Fruit fly (Drosophila melanogaster): ENCODE data around the gene sws.

sws gene

dm6 chrX:7931028-7931549 lies 36.9 kb downstream of the sws start, which contains the start of gene mahe:
Gene mahe (minus strand): TSS chrX:7931382.
- TF ChIP-seq CG8119 (GFP tag; IDR thresholded peaks at IDR 0.05) (peak; percentile 26; the same call in 1 of the 3 replicates), fd85E (GFP tag; optimal IDR thresholded peaks at IDR 0.05) (no peak), CG6808 (GFP tag; optimal IDR thresholded peaks at IDR 0.05) (no peak), lz (GFP tag; optimal IDR thresholded peaks at IDR 0.05) (no peak), CG31627 (GFP tag; optimal IDR thresholded peaks at IDR 0.05) (no peak), Gug (GFP tag; IDR thresholded peaks at IDR 0.05) (no peak), Sox14 (GFP tag; optimal IDR thresholded peaks at IDR 0.05) (peak; percentile 11), CG11294 (GFP tag; IDR thresholded peaks at IDR 0.05) (no peak), svp (GFP tag) (peak; percentile 62), CG34406 (GFP tag; optimal IDR thresholded peaks at IDR 0.05) (no peak), CG6792 (GFP tag; optimal IDR thresholded peaks at IDR 0.05) (no peak), Eip78C (GFP tag) (peak; percentile 44), Met (GFP tag; optimal IDR thresholded peaks at IDR 0.05) (no peak), ss (GFP tag; optimal IDR thresholded peaks at IDR 0.05) (peak in 1 of 2 experiments; percentile 21), CG3032 (tag; optimal IDR thresholded peaks at IDR 0.05) (no peak), Hr4 (GFP tag; optimal IDR thresholded peaks at IDR 0.05) (no peak), eg (GFP tag; IDR thresholded peaks at IDR 0.05) (no peak), CG6854 (GFP tag; optimal IDR thresholded peaks at IDR 0.05) (no peak)

dm6 chrX:7930236-7931027 lies 37.6 kb downstream of the sws start:
- TF ChIP-seq CG6276 (GFP tag; optimal IDR thresholded peaks at IDR 0.05): peak; percentile 38
- TF ChIP-seq spab (GFP tag; optimal IDR thresholded peaks at IDR 0.05): no peak
- TF ChIP-seq dsx (GFP tag; optimal IDR thresholded peaks at IDR 0.05; ENCODE audit: poor library complexity, severe bottlenecking): peak; percentile 14
- no peak for TF ChIP-seq CG10631 (GFP tag; optimal IDR thresholded peaks at IDR 0.05)
- TF ChIP-seq cyc (GFP tag; optimal IDR thresholded peaks at IDR 0.05): no peak
- TF ChIP-seq CG6854 (GFP tag; optimal IDR thresholded peaks at IDR 0.05): peak; percentile 61
- peak; percentile 27; the same call in 1 of the 2 replicates for TF ChIP-seq CG15336 (GFP tag; IDR thresholded peaks at IDR 0.05)
- TF ChIP-seq eg (GFP tag; IDR thresholded peaks at IDR 0.05): peak; percentile 47; the same call in 1 of the 3 replicates
- TF ChIP-seq svp (GFP tag): peak; percentile 70
- TF ChIP-seq Eip78C (GFP tag): peak; percentile 67
- peak; percentile 23 to 62 for TF ChIP-seq ss (GFP tag; optimal IDR thresholded peaks at IDR 0.05)
- peak; percentile 45 for TF ChIP-seq CG6808 (GFP tag; optimal IDR thresholded peaks at IDR 0.05)

dm6 chrX:7924913-7925312 lies 43.1 kb downstream of the sws start:
- peak; percentile 32 for TF ChIP-seq svp (GFP tag)
- no peak for TF ChIP-seq pdm3 (GFP tag; optimal IDR thresholded peaks at IDR 0.05)

- TF ChIP-seq CG11902 (GFP tag; optimal IDR thresholded peaks at IDR 0.05) (no peak), Sox14 (GFP tag; optimal IDR thresholded peaks at IDR 0.05) (peak; percentile 30), Eip93F (GFP tag; optimal IDR thresholded peaks at IDR 0.05) (no peak), spab (GFP tag; optimal IDR thresholded peaks at IDR 0.05) (no peak), dsx (GFP tag; optimal IDR thresholded peaks at IDR 0.05; ENCODE audit: poor library complexity, severe bottlenecking) (peak; percentile 10), CG34406 (GFP tag; optimal IDR thresholded peaks at IDR 0.05) (no peak), Hr4 (GFP tag; optimal IDR thresholded peaks at IDR 0.05) (no peak), Hr39 (GFP tag; optimal IDR thresholded peaks at IDR 0.05) (no peak)
These were observed 45.0 kb downstream of the sws start for dm6 chrX:7923063-7923462.

- peak; percentile 65 for TF ChIP-seq Ets21C (GFP tag; optimal IDR thresholded peaks at IDR 0.05)
- TF ChIP-seq net (GFP tag; optimal IDR thresholded peaks at IDR 0.05): peak; percentile 55
- TF ChIP-seq CG15336 (GFP tag; IDR thresholded peaks at IDR 0.05): peak; percentile 52; the same call in 1 of the 2 replicates
- peak; percentile 27 for TF ChIP-seq CG11902 (GFP tag; optimal IDR thresholded peaks at IDR 0.05)
- TF ChIP-seq CG6792 (GFP tag; optimal IDR thresholded peaks at IDR 0.05): peak; percentile 63
- no peak for TF ChIP-seq salr (GFP tag; optimal IDR thresholded peaks at IDR 0.05)
- TF ChIP-seq Met (GFP tag; optimal IDR thresholded peaks at IDR 0.05): no peak
- no peak for TF ChIP-seq Hr4 (GFP tag; optimal IDR thresholded peaks at IDR 0.05)
- peak; percentile 78 for TF ChIP-seq topi (GFP tag; optimal IDR thresholded peaks at IDR 0.05)
- no peak for TF ChIP-seq CG9139 (GFP tag; optimal IDR thresholded peaks at IDR 0.05)
- TF ChIP-seq fkh (GFP tag; optimal IDR thresholded peaks at IDR 0.05): peak; percentile 77
- TF ChIP-seq fd59A (GFP tag; optimal IDR thresholded peaks at IDR 0.05): peak; percentile 28
- no peak for TF ChIP-seq Sox102F (GFP tag; optimal IDR thresholded peaks at IDR 0.05)
- TF ChIP-seq ss (GFP tag; optimal IDR thresholded peaks at IDR 0.05): no peak
- TF ChIP-seq CG31627 (GFP tag; optimal IDR thresholded peaks at IDR 0.05): peak; percentile 79
- peak; percentile 81 for TF ChIP-seq CG10631 (GFP tag; optimal IDR thresholded peaks at IDR 0.05)
- TF ChIP-seq acj6 (GFP tag; optimal IDR thresholded peaks at IDR 0.05): peak; percentile 71
- TF ChIP-seq Eip78C (GFP tag): peak; percentile 82
- TF ChIP-seq vri (GFP tag; optimal IDR thresholded peaks at IDR 0.05): no peak
- TF ChIP-seq Hr38 (GFP tag; optimal IDR thresholded peaks at IDR 0.05): peak; percentile 23
- TF ChIP-seq CG6808 (GFP tag; optimal IDR thresholded peaks at IDR 0.05): no peak
These were observed 47.9 kb downstream of the sws start, which contains the start of the genes hdm and Ykt6 for dm6 chrX:7920081-7920688. Gene hdm (minus strand): TSS chrX:7920131. Gene Ykt6 (plus strand): TSS chrX:7920409.
